Worm (Caenorhabditis elegans): Measurements from ENCODE around the gene tnc-2.
"Not testable (repeated sequence)": the region's sequence is repeated elsewhere in the genome, so short reads cannot be mapped to it uniquely, and the experiment has no call there.

tnc-2 gene

DNA sequence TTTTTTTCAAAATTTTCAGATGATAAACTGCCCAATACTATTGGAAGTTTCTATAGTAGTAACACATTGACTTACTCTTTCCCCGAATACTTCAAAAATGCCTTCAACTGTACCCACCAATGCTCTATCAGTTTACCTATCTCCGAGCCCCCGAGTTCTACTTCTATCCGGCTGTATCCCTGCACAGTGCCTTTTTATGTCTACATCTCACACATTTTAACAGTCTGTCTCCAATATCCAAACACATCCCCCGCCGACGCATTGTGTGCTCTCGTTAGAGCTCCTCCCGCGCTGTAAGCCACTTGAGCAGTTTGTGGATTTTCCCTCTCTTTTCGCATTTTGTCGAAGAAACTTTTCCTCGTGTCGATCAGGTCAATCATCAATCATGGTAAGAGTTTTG, at the start of gene tnc-2:
tnc-2 (plus strand) TSS at position 301 of the 400 bp plus-strand sequence.
- no peak for TF ChIP-seq ceh-13 (GFP tag; optimal IDR thresholded peaks at IDR 0.05)
- TF ChIP-seq hnd-1 (tag; optimal IDR thresholded peaks at IDR 0.05) = no peak
- no peak for TF ChIP-seq tra-4 (tag; optimal IDR thresholded peaks at IDR 0.05)
- TF ChIP-seq flt-1 (GFP tag; IDR thresholded peaks at IDR 0.05) = no peak
- no peak for TF ChIP-seq hmbx-1 (tag; optimal IDR thresholded peaks at IDR 0.05)
- TF ChIP-seq ceh-36 (tag; optimal IDR thresholded peaks at IDR 0.05) = no peak
- TF ChIP-seq pes-1 (GFP tag; IDR thresholded peaks at IDR 0.05) = no peak
- TF ChIP-seq tbx-11 (GFP tag; IDR thresholded peaks at IDR 0.05) = no peak
- no peak for TF ChIP-seq F13C5.2 (tag; optimal IDR thresholded peaks at IDR 0.05)
- TF ChIP-seq ama-1 (optimal IDR thresholded peaks at IDR 0.05) = no peak
- no peak for TF ChIP-seq hmg-4 (GFP tag; optimal IDR thresholded peaks at IDR 0.05)
- TF ChIP-seq tbx-37 (GFP tag; conservative IDR thresholded peaks at IDR 0.05) = no peak
- no peak for TF ChIP-seq scrt-1 (GFP tag; IDR thresholded peaks at IDR 0.05)
- no peak for TF ChIP-seq sea-1 (GFP tag; conservative IDR thresholded peaks at IDR 0.05)
- no peak for TF ChIP-seq B0310.2 (tag; optimal IDR thresholded peaks at IDR 0.05)
- TF ChIP-seq aly-1 (tag; optimal IDR thresholded peaks at IDR 0.05) = no peak
- no peak for TF ChIP-seq ets-7 (tag; optimal IDR thresholded peaks at IDR 0.05)

ce11 chrII:10421941-10422340, 44.7 kb upstream of the tnc-2 start, which contains the start of gene frpr-21:
TSS of gene frpr-21 (minus strand) at chrII:10422041.
- TF ChIP-seq pes-1 (GFP tag; IDR thresholded peaks at IDR 0.05) (no peak), scrt-1 (GFP tag; IDR thresholded peaks at IDR 0.05) (no peak), ama-1 (optimal IDR thresholded peaks at IDR 0.05) (no peak), hnd-1 (tag; optimal IDR thresholded peaks at IDR 0.05) (no peak), flt-1 (GFP tag; IDR thresholded peaks at IDR 0.05) (no peak), hmbx-1 (tag; optimal IDR thresholded peaks at IDR 0.05) (no peak), ets-7 (tag; optimal IDR thresholded peaks at IDR 0.05) (no peak), tra-4 (tag; optimal IDR thresholded peaks at IDR 0.05) (no peak), sea-1 (GFP tag; conservative IDR thresholded peaks at IDR 0.05) (no peak), tbx-11 (GFP tag; IDR thresholded peaks at IDR 0.05) (no peak), hmg-4 (GFP tag; optimal IDR thresholded peaks at IDR 0.05) (no peak), aly-1 (tag; optimal IDR thresholded peaks at IDR 0.05) (no peak), F13C5.2 (tag; optimal IDR thresholded peaks at IDR 0.05) (no peak), ceh-13 (GFP tag; optimal IDR thresholded peaks at IDR 0.05) (no peak), B0310.2 (tag; optimal IDR thresholded peaks at IDR 0.05) (no peak), tbx-37 (GFP tag; conservative IDR thresholded peaks at IDR 0.05) (no peak), ceh-36 (tag; optimal IDR thresholded peaks at IDR 0.05) (no peak)

ce11 chrII:10435836-10436235, 30.8 kb upstream of the tnc-2 start, which contains the start of gene cut-4:
TSS of gene cut-4 (plus strand) at chrII:10436136.
- TF ChIP-seq tbx-11 (GFP tag; IDR thresholded peaks at IDR 0.05) (no peak), B0310.2 (tag; optimal IDR thresholded peaks at IDR 0.05) (no peak), flt-1 (GFP tag; IDR thresholded peaks at IDR 0.05) (no peak), tbx-37 (GFP tag; conservative IDR thresholded peaks at IDR 0.05) (no peak), pes-1 (GFP tag; IDR thresholded peaks at IDR 0.05) (no peak), hmbx-1 (tag; optimal IDR thresholded peaks at IDR 0.05) (no peak), tra-4 (tag; optimal IDR thresholded peaks at IDR 0.05) (no peak), ets-7 (tag; optimal IDR thresholded peaks at IDR 0.05) (no peak), ceh-13 (GFP tag; optimal IDR thresholded peaks at IDR 0.05) (no peak), F13C5.2 (tag; optimal IDR thresholded peaks at IDR 0.05) (no peak), scrt-1 (GFP tag; IDR thresholded peaks at IDR 0.05) (no peak), aly-1 (tag; optimal IDR thresholded peaks at IDR 0.05) (no peak), hmg-4 (GFP tag; optimal IDR thresholded peaks at IDR 0.05) (no peak), sea-1 (GFP tag; conservative IDR thresholded peaks at IDR 0.05) (no peak), ceh-36 (tag; optimal IDR thresholded peaks at IDR 0.05) (no peak), hnd-1 (tag; optimal IDR thresholded peaks at IDR 0.05) (no peak), ama-1 (optimal IDR thresholded peaks at IDR 0.05) (no peak)

DNA sequence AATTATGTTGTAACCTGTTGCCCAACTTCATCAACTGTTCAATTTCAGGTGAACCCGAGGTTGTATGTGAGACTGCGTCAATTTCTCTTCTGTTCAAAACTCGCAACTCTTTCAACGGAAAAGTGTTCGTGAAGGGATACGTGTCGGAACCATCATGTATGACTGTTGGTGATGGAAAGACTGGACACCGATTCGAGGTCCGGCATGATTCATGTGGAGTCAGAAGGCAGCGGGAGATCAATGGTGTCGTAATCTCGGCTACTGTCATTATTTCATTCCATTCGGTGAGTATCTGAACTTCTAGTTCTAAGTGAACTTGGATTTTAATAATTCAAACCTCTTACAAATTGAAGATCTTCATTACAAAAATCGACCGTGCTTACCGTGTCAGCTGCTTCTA, 28.8 kb upstream of the tnc-2 start:
- TF ChIP-seq hmg-4 (GFP tag; optimal IDR thresholded peaks at IDR 0.05) = no peak
- TF ChIP-seq F13C5.2 (tag; optimal IDR thresholded peaks at IDR 0.05) = no peak
- TF ChIP-seq sea-1 (GFP tag; conservative IDR thresholded peaks at IDR 0.05) = no peak

- TF ChIP-seq B0310.2 (tag; optimal IDR thresholded peaks at IDR 0.05) (no peak), hnd-1 (tag; optimal IDR thresholded peaks at IDR 0.05) (no peak), pes-1 (GFP tag; IDR thresholded peaks at IDR 0.05) (no peak), hmbx-1 (tag; optimal IDR thresholded peaks at IDR 0.05) (no peak), hmg-4 (GFP tag; optimal IDR thresholded peaks at IDR 0.05) (no peak), sea-1 (GFP tag; conservative IDR thresholded peaks at IDR 0.05) (no peak), tbx-37 (GFP tag; conservative IDR thresholded peaks at IDR 0.05) (no peak), flt-1 (GFP tag; IDR thresholded peaks at IDR 0.05) (no peak), ets-7 (tag; optimal IDR thresholded peaks at IDR 0.05) (no peak), tbx-11 (GFP tag; IDR thresholded peaks at IDR 0.05) (no peak), scrt-1 (GFP tag; IDR thresholded peaks at IDR 0.05) (no peak), ceh-13 (GFP tag; optimal IDR thresholded peaks at IDR 0.05) (no peak), aly-1 (tag; optimal IDR thresholded peaks at IDR 0.05) (no peak), ama-1 (optimal IDR thresholded peaks at IDR 0.05) (no peak), tra-4 (tag; optimal IDR thresholded peaks at IDR 0.05) (no peak), F13C5.2 (tag; optimal IDR thresholded peaks at IDR 0.05) (no peak), ceh-36 (tag; optimal IDR thresholded peaks at IDR 0.05) (no peak)
Observed at ce11 chrII:10439976-10440375, 26.7 kb upstream of the tnc-2 start, which contains the start of gene E04D5.4. TSS of gene E04D5.4 (plus strand) at chrII:10440276.

DNA sequence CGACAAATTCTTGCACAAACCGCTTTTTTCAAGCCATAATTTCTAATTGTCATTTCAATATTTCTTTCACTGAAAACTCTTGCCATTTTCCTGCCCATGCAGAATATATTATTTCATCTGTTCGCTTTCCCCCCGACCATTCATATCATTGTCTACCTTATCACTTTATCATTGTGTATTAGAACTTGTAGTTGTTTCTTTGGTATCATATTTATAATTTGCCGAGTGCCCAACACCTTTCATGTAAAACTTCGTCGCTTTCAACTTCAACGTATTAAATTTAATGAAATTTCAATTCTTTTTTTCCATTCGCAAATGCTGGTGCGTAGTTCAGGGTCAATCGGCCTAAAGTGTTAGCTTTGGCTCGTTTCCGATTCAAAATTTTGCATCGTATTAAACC, 23.8 kb upstream of the tnc-2 start, which contains the start of gene ZK673.1:
ZK673.1 (plus strand) TSS at position 301 of the 400 bp plus-strand sequence.
- not testable (repeated sequence) for TF ChIP-seq ceh-36, ets-7, hmbx-1 (tag; optimal IDR thresholded peaks at IDR 0.05)

DNA sequence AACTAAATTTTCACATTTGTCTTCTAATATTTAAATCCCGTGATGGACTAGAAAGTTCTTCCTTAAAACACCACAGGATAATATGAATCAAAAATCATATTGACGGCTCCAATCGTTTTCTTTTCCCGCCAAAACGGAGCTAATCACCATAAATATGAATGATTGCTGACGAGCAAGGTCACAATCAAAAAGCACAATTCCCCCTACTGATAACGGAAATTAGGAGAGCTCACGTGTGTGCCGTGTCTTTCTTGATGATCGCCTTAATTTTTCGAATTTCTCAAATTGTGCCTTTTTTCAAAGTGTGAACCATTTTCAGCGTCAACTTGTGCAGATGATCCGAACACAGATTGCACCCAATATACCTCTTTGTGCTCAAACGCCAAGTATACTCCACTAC, 22.8 kb upstream of the tnc-2 start:
- TF ChIP-seq B0310.2 (tag; optimal IDR thresholded peaks at IDR 0.05) = no peak
- no peak for TF ChIP-seq flt-1 (GFP tag; IDR thresholded peaks at IDR 0.05)
- no peak for TF ChIP-seq tbx-11 (GFP tag; IDR thresholded peaks at IDR 0.05)
- TF ChIP-seq pes-1 (GFP tag; IDR thresholded peaks at IDR 0.05) = no peak
- no peak for TF ChIP-seq ama-1 (optimal IDR thresholded peaks at IDR 0.05)
- TF ChIP-seq ceh-13 (GFP tag; optimal IDR thresholded peaks at IDR 0.05) = no peak
- TF ChIP-seq hmbx-1 (tag; optimal IDR thresholded peaks at IDR 0.05) = no peak
- TF ChIP-seq ceh-36 (tag; optimal IDR thresholded peaks at IDR 0.05) = no peak
- no peak for TF ChIP-seq hmg-4 (GFP tag; optimal IDR thresholded peaks at IDR 0.05)
- TF ChIP-seq F13C5.2 (tag; optimal IDR thresholded peaks at IDR 0.05) = no peak
- no peak for TF ChIP-seq hnd-1 (tag; optimal IDR thresholded peaks at IDR 0.05)
- TF ChIP-seq tbx-37 (GFP tag; conservative IDR thresholded peaks at IDR 0.05) = no peak
- TF ChIP-seq ets-7 (tag; optimal IDR thresholded peaks at IDR 0.05) = no peak
- TF ChIP-seq sea-1 (GFP tag; conservative IDR thresholded peaks at IDR 0.05) = no peak
- TF ChIP-seq scrt-1 (GFP tag; IDR thresholded peaks at IDR 0.05) = no peak
- no peak for TF ChIP-seq tra-4 (tag; optimal IDR thresholded peaks at IDR 0.05)
- TF ChIP-seq aly-1 (tag; optimal IDR thresholded peaks at IDR 0.05) = no peak

Data from whole organism, early embryonic.